Worm (Caenorhabditis elegans): Measurements from ENCODE around the gene nas-19.
"Not testable (repeated sequence)": the region's sequence is repeated elsewhere in the genome, so short reads cannot be mapped to it uniquely, and the experiment has no call there.

The nas-19 gene

DNA sequence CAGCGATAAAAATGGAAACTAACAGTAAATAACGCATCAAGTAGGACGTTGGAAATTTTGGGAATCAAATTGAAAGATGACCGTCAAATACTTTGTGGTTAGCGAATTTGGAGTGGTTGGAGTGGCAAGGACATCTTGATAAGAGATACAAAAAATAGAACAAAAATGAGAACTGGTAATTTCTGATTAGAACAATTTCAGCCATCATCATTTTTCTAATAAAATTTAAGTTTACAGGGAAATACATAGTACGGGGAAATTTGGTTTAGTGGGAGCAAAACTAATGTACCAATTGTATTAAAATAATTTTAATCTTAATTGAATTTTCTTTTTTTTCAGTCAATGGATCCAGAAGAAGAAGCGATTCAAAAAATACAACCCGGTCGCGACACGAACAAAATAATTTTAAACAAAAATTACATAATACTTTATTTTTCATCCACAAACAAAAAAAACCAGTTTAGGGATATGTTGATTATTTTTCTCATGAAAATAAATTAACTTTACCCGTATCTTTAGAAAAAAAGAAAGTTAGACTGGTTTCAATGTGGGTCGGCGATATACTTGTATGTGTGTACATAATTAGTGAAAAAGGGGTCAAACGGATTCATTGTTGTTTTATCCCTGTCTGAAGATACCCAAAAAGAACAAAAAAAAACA is 8.5 kb upstream of the nas-19 start, which contains the start of the genes K03B8.8 and grl-3:
TSS of gene K03B8.8 (minus strand) at position 101 of the 660 bp plus-strand sequence.
TSS of gene grl-3 (plus strand) at position 610 of the 660 bp plus-strand sequence.
- TF ChIP-seq unc-120 (tag; optimal IDR thresholded peaks at IDR 0.05; ENCODE audit: poor library complexity, severe bottlenecking) (no peak), blmp-1 (tag; optimal IDR thresholded peaks at IDR 0.05) (no peak)

DNA sequence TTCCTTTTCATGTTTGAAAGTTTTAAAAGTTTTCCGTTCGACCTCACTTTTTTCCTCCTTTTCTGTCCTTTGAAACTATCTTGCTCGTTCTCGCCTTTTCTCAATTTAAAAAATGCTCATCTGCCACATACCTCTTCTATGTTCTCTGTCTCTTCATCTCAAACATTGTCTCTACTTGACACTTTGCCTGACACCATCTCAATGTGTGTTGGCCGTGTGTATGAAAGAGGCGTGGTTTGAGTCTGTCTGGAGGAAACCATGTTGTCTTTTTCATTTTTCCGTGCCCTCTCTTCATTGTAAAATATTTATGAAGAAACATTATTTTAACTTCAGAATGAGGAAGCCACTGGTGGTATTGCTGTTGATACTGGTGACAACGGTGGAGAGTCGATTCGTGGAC is 4.7 kb upstream of the nas-19 start, which contains the start of gene K03B8.6:
TSS of gene K03B8.6 (plus strand) at position 334 of the 400 bp plus-strand sequence.
- TF ChIP-seq blmp-1 (tag; optimal IDR thresholded peaks at IDR 0.05) (no peak), sem-2 (GFP tag; optimal IDR thresholded peaks at IDR 0.05) (no peak)

DNA sequence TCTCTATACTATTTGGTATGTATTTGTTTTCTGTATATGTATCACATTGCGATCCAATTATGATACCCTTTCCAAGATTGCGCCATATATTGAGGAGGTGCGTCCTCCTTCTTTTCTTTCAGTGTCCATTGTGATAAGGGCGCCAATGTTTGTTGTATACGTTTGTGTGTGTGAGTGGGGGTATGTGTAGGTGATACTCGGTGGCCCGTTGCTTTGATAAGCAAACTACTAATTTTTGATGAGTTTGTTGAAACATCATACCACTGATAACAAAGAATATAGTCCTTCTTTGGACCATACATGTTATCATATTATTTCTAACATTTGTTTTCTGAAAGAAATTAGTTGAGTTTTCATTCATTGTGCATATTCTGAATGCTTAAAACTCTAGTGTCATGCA is 1.2 kb upstream of the nas-19 start:
- TF ChIP-seq ceh-39 (tag; optimal IDR thresholded peaks at IDR 0.05) = no peak
- no peak for TF ChIP-seq nhr-28 (tag; optimal IDR thresholded peaks at IDR 0.05)

DNA sequence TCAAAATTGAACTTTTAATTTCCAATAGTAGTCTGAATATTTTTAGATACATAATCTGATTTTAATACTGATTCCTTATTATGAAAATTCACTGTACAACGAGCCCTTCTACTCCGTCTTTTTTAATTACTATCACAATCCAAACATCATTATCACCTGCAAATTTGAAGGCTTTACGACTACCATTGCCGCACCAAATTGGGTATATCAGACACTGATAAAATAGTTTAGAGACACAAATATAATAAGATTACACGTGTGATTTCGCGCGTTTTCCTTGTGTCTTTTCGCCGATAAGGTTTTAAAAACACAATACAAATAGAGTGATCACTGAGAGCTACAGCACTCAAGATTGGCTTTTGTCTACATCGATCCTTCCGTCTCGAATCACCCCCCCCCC is 549 bp upstream of the nas-19 start:
- TF ChIP-seq sem-2 (GFP tag; optimal IDR thresholded peaks at IDR 0.05) (no peak), drap-1 (GFP tag; optimal IDR thresholded peaks at IDR 0.05) (no peak), mab-5 (tag; optimal IDR thresholded peaks at IDR 0.05) (no peak), blmp-1 (tag; optimal IDR thresholded peaks at IDR 0.05) (no peak), lin-32 (GFP tag; optimal IDR thresholded peaks at IDR 0.05) (no peak), ztf-11 (tag; optimal IDR thresholded peaks at IDR 0.05) (no peak), unc-62 (GFP tag; optimal IDR thresholded peaks at IDR 0.05) (no peak), sptf-1 (tag; optimal IDR thresholded peaks at IDR 0.05) (no peak), unc-39 (tag; optimal IDR thresholded peaks at IDR 0.05) (no peak), pha-4 (tag; optimal IDR thresholded peaks at IDR 0.05) (no peak)

DNA sequence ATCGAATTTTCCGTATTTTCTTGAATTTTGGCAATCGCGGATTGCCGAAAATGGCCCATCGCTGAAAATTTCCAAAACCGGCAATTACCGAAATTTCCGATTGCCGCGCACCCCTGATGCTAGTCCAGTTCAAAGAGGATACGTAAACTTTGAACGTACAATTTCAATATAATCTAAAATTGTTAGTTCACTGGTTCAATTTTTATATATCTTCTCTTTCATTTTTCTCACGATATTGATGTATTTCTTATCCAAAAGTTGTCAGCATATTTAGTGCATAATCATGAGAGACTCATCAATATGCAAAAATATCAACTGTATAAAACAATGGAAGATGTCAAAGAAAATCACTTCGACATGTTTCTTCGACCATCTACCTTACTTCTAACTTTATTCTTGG is 3.9 kb downstream of the nas-19 start, which contains the start of gene nas-17:
TSS of gene nas-17 (plus strand) at position 301 of the 400 bp plus-strand sequence.
- TF ChIP-seq lin-32 (GFP tag; optimal IDR thresholded peaks at IDR 0.05) (no peak), sem-2 (GFP tag; optimal IDR thresholded peaks at IDR 0.05) (no peak), ces-1 (GFP tag; optimal IDR thresholded peaks at IDR 0.05) (no peak), nhr-76 (tag; optimal IDR thresholded peaks at IDR 0.05) (no peak)

DNA sequence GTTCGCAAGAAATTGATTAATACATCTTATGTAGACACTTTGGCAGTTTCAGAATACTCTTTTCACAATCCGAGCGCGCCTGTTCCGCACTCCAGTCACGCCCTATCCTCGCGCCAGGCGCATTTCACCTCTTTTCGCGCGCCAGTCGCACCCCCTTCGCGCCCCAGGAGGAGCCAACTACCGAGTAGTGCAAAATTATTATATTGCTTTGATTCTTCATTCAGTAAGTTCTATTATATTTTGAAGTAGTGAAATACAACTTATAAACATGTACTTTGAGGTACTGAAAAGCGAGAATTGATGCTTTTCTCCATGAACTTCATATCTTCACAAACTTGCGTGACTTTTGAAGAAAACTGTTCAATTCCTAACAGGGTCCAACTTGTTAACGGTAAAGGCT is 6.4 kb downstream of the nas-19 start, which contains the start of gene nas-18:
TSS of gene nas-18 (plus strand) at position 301 of the 400 bp plus-strand sequence.
- TF ChIP-seq zip-8 (tag; optimal IDR thresholded peaks at IDR 0.05); unc-62 (GFP tag; optimal IDR thresholded peaks at IDR 0.05); sem-2 (GFP tag; optimal IDR thresholded peaks at IDR 0.05): not testable (repeated sequence)

DNA sequence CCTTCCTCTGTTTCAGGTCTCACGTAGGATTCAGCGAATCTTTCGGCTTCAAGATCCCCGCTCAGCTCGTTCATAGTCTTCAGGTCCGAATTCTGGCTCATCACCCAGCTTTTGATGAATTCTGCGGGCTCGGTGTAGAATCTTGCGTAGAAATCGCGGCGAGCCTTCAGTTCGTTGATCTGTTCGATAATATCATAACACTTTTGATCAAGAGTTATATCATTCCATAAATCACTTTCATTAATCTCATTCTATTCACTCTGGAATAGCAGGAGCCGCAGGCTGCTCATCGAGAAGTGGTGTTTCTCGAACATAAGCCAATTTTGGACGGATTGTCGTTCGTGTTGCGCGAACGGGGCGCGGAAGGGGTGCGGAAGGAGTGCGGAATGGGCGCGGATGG is 7.5 kb downstream of the nas-19 start, which contains the start of gene K03B8.4:
TSS of gene K03B8.4 (minus strand) at position 101 of the 400 bp plus-strand sequence.
- not testable (repeated sequence) for TF ChIP-seq ztf-11 (tag; optimal IDR thresholded peaks at IDR 0.05); hlh-1 (tag; optimal IDR thresholded peaks at IDR 0.05); ceh-43 (GFP tag; optimal IDR thresholded peaks at IDR 0.05)

DNA sequence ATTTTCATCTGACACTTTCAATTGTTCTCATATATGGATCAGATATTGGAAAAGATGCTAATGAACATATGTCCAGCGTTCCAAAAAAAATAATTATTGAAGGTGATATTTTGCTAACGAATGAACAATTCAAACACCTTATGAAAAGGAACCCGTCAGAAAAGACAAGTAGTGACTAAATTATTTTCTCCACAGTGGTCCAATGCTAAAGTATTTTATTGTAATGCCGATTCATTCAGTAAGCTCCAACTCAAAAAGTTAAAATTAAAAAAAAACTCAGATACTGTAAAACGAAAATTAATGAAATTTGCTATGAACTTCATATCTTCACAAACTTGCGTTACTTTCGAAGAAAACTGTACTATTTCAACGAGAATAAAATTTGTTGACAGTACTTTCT is 10.5 kb downstream of the nas-19 start, which contains the start of gene nas-16:
TSS of gene nas-16 (plus strand) at position 301 of the 400 bp plus-strand sequence.
- TF ChIP-seq elt-3 (tag; optimal IDR thresholded peaks at IDR 0.05) = no peak
- no peak for TF ChIP-seq mab-5 (tag; optimal IDR thresholded peaks at IDR 0.05)
- TF ChIP-seq nhr-237 (tag; optimal IDR thresholded peaks at IDR 0.05) = no peak
- TF ChIP-seq unc-62 (GFP tag; optimal IDR thresholded peaks at IDR 0.05) = no peak
- TF ChIP-seq ceh-39 (tag; optimal IDR thresholded peaks at IDR 0.05) = no peak
- TF ChIP-seq lin-32 (GFP tag; optimal IDR thresholded peaks at IDR 0.05) = no peak
- TF ChIP-seq unc-39 (tag; optimal IDR thresholded peaks at IDR 0.05) = no peak
- no peak for TF ChIP-seq cnd-1 (tag; optimal IDR thresholded peaks at IDR 0.05)
- no peak for TF ChIP-seq elt-1 (tag; optimal IDR thresholded peaks at IDR 0.05; ENCODE audit: borderline replicate concordance, insufficient read depth)
- TF ChIP-seq bed-3 (GFP tag; optimal IDR thresholded peaks at IDR 0.05) = no peak
- TF ChIP-seq snpc-4 (tag; optimal IDR thresholded peaks at IDR 0.05) = no peak
- TF ChIP-seq ham-2 (GFP tag; optimal IDR thresholded peaks at IDR 0.05) = no peak
- TF ChIP-seq unc-120 (tag; optimal IDR thresholded peaks at IDR 0.05; ENCODE audit: poor library complexity, severe bottlenecking) = no peak
- TF ChIP-seq mep-1 (tag; optimal IDR thresholded peaks at IDR 0.05) = no peak
- TF ChIP-seq lsy-2 (tag; optimal IDR thresholded peaks at IDR 0.05) = no peak
- no peak for TF ChIP-seq ztf-11 (tag; optimal IDR thresholded peaks at IDR 0.05)
- no peak for TF ChIP-seq blmp-1 (tag; optimal IDR thresholded peaks at IDR 0.05)
- TF ChIP-seq drap-1 (GFP tag; optimal IDR thresholded peaks at IDR 0.05) = no peak
